Fruit fly (Drosophila melanogaster) whole organism, embryonic: ENCODE data around the gene CG1640.
A peak's percentile ranks its signal among the peaks of the same experiment; 100 is the strongest.

ENCODE experiments used
- Abd-B ChIP-seq: fragments of 200-800 bp; sonication (Bioruptor generic); optimal IDR thresholded peaks from 2 replicates; lab custom pipeline; 2018; ENCODE audit warnings: missing biosample characterization, mild to moderate bottlenecking, missing genetic modification characterization, moderate library complexity
- Adf1 ChIP-seq: fragments of 200-800 bp; sonication (Bioruptor generic); IDR thresholded peaks from 2 replicates; pipeline ENCODE4 v1.3.6; 2022; ENCODE audit warnings: missing biosample characterization, missing genetic modification characterization
- Aef1 ChIP-seq: fragments of 200-800 bp; sonication (Bioruptor generic); IDR thresholded peaks from 3 replicates; pipeline ENCODE4 v1.3.6; 2022; ENCODE audit warnings: missing biosample characterization, missing genetic modification characterization
- Antp ChIP-seq: fragments of 200-800 bp; sonication (Bioruptor generic); optimal IDR thresholded peaks from 3 replicates; lab custom pipeline; 2016; ENCODE audit warnings: missing biosample characterization, missing genetic modification characterization
- C15 ChIP-seq: fragments of 200-800 bp; sonication (Bioruptor generic); IDR thresholded peaks from 3 replicates; pipeline ENCODE4 v1.3.6; 2022; ENCODE audit warnings: missing biosample characterization, missing genetic modification characterization
- CG10147 ChIP-seq: fragments of 200-800 bp; sonication (Bioruptor generic); optimal IDR thresholded peaks from 2 replicates; lab custom pipeline; 2019; ENCODE audit warnings: missing biosample characterization, mild to moderate bottlenecking, missing genetic modification characterization, moderate library complexity
- CG10462 ChIP-seq: fragments of 200-800 bp; sonication (Bioruptor generic); optimal IDR thresholded peaks from 2 replicates; lab custom pipeline; 2016; ENCODE audit warnings: missing biosample characterization, missing genetic modification characterization
- CG10654 ChIP-seq: fragments of 200-800 bp; sonication (Bioruptor generic); optimal IDR thresholded peaks from 2 replicates; lab custom pipeline; 2016; ENCODE audit warnings: missing biosample characterization, missing genetic modification characterization
- CG13894 ChIP-seq: fragments of 200-800 bp; sonication (Bioruptor generic); optimal IDR thresholded peaks from 3 replicates; lab custom pipeline; 2018; ENCODE audit warnings: missing biosample characterization, mild to moderate bottlenecking, missing genetic modification characterization, moderate library complexity
- CG1529 ChIP-seq: fragments of 200-800 bp; sonication (Bioruptor generic); optimal IDR thresholded peaks from 3 replicates; lab custom pipeline; 2018; ENCODE audit warnings: missing biosample characterization, missing genetic modification characterization
- CG17186 ChIP-seq: fragments of 200-800 bp; sonication (Bioruptor generic); optimal IDR thresholded peaks from 3 replicates; lab custom pipeline; 2017; ENCODE audit warnings: missing biosample characterization, missing genetic modification reagents, missing genetic modification characterization
- CG2678 ChIP-seq: fragments of 200-800 bp; sonication (Bioruptor generic); optimal IDR thresholded peaks from 3 replicates; lab custom pipeline; 2019; ENCODE audit warnings: missing biosample characterization, mild to moderate bottlenecking, missing genetic modification characterization, moderate library complexity
- CG2712 ChIP-seq: fragments of 200-800 bp; optimal IDR thresholded peaks from 3 replicates; lab custom pipeline; 2019; ENCODE audit warnings: missing biosample characterization, mild to moderate bottlenecking, missing genetic modification characterization, moderate library complexity
- CG30403 ChIP-seq: fragments of 200-800 bp; sonication (Bioruptor generic); optimal IDR thresholded peaks from 3 replicates; lab custom pipeline; 2016; ENCODE audit warnings: missing biosample characterization, missing genetic modification characterization
- CG31224 ChIP-seq: fragments of 200-800 bp; sonication (Bioruptor generic); IDR thresholded peaks from 2 replicates; pipeline ENCODE4 v1.3.6; 2022; ENCODE audit warnings: missing biosample characterization, missing genetic modification characterization
- CG31388 ChIP-seq: fragments of 200-800 bp; sonication (Bioruptor generic); optimal IDR thresholded peaks from 2 replicates; lab custom pipeline; 2016; ENCODE audit warnings: missing biosample characterization, missing genetic modification characterization
- CG3163 ChIP-seq: fragments of 200-800 bp; sonication (Bioruptor generic); optimal IDR thresholded peaks from 3 replicates; lab custom pipeline; 2016; ENCODE audit warnings: missing biosample characterization, missing genetic modification characterization
- CG42726 ChIP-seq: fragments of 200-800 bp; sonication (Bioruptor generic); IDR thresholded peaks from 2 replicates; pipeline ENCODE4 v1.3.6; 2022; ENCODE audit warnings: missing biosample characterization, missing genetic modification characterization; ENCODE audit not compliant: partially characterized antibody
- CG4328 ChIP-seq: fragments of 200-800 bp; sonication (Bioruptor generic); optimal IDR thresholded peaks from 3 replicates; lab custom pipeline; 2017; ENCODE audit warnings: missing biosample characterization, missing genetic modification reagents, missing genetic modification characterization
- CG9727 ChIP-seq: fragments of 200-800 bp; sonication (Bioruptor generic); optimal IDR thresholded peaks from 3 replicates; lab custom pipeline; 2017; ENCODE audit warnings: missing biosample characterization, mild to moderate bottlenecking, missing genetic modification characterization
- CrebB ChIP-seq: fragments of 200-800 bp; sonication (Bioruptor generic); optimal IDR thresholded peaks from 3 replicates; lab custom pipeline; 2018; ENCODE audit warnings: missing biosample characterization, mild to moderate bottlenecking, missing genetic modification characterization
- Doc2 ChIP-seq: fragments of 200-800 bp; sonication (Bioruptor generic); IDR thresholded peaks from 2 replicates; pipeline ENCODE4 v1.3.6; 2022; ENCODE audit warnings: missing biosample characterization, missing genetic modification characterization
- Ets97D ChIP-seq: fragments of 200-800 bp; sonication (Bioruptor generic); optimal IDR thresholded peaks from 3 replicates; lab custom pipeline; 2016; ENCODE audit warnings: missing biosample characterization, missing genetic modification characterization
- HHEX ChIP-seq: fragments of 200-800 bp; sonication (Bioruptor generic); optimal IDR thresholded peaks from 3 replicates; lab custom pipeline; 2017; ENCODE audit warnings: missing biosample characterization, mild to moderate bottlenecking, missing genetic modification characterization, missing genetic modification reagents
- Hmr ChIP-seq: fragments of 200-800 bp; sonication (Bioruptor generic); optimal IDR thresholded peaks from 3 replicates; lab custom pipeline; 2017; ENCODE audit warnings: mild to moderate bottlenecking, missing biosample characterization, missing genetic modification reagents, missing genetic modification characterization
- Hr78 ChIP-seq, 2 experiments: fragments of 200-800 bp in 1 of 2; fragments of >200 bp in 1 of 2; sonication (Bioruptor generic) in 1 of 2; optimal IDR thresholded peaks; 2 replicates each; lab custom pipeline; 2017 to 2019; ENCODE audit warnings: missing biosample characterization in 2 of 2, missing genetic modification characterization in 2 of 2, mild to moderate bottlenecking in 1 of 2, moderate library complexity in 1 of 2
- PHDP ChIP-seq: fragments of 200-800 bp; sonication (Bioruptor generic); optimal IDR thresholded peaks from 3 replicates; lab custom pipeline; 2018; ENCODE audit warnings: missing biosample characterization, mild to moderate bottlenecking, missing genetic modification characterization, moderate library complexity
- Poxn ChIP-seq: fragments of 200-800 bp; sonication (Bioruptor generic); IDR thresholded peaks from 2 replicates; pipeline ENCODE4 v1.3.6; 2022; ENCODE audit warnings: missing biosample characterization, missing genetic modification characterization
- Six4 ChIP-seq: fragments of 200-800 bp; sonication (Bioruptor generic); optimal IDR thresholded peaks from 2 replicates; lab custom pipeline; 2016; ENCODE audit warnings: missing biosample characterization, missing genetic modification characterization
- Sox100B ChIP-seq: fragments of 200-800 bp; sonication (Bioruptor generic); optimal IDR thresholded peaks from 3 replicates; lab custom pipeline; 2018; ENCODE audit warnings: missing biosample characterization, mild to moderate bottlenecking, missing genetic modification characterization
- Xrp1 ChIP-seq: fragments of 200-800 bp; sonication (Bioruptor generic); IDR thresholded peaks from 2 replicates; pipeline ENCODE4 v1.3.6; 2022; ENCODE audit warnings: missing biosample characterization, missing genetic modification characterization
- al ChIP-seq: fragments of 200-800 bp; sonication (Bioruptor generic); IDR thresholded peaks from 2 replicates; pipeline ENCODE4 v1.3.6; 2022; ENCODE audit warnings: missing biosample characterization, missing genetic modification characterization
- bsh ChIP-seq, 2 experiments: fragments of 200-800 bp; sonication (Bioruptor generic); optimal IDR thresholded peaks; 2 replicates each; lab custom pipeline; 2017 to 2018; ENCODE audit warnings: mild to moderate bottlenecking in 2 of 2, missing biosample characterization in 2 of 2, missing genetic modification characterization in 2 of 2, moderate library complexity in 1 of 2
- da ChIP-seq: fragments of 200-800 bp; sonication (Bioruptor generic); optimal IDR thresholded peaks from 2 replicates; lab custom pipeline; 2016; ENCODE audit warnings: missing biosample characterization, missing genetic modification characterization
- gem ChIP-seq: fragments of 200-800 bp; sonication (Bioruptor generic); optimal IDR thresholded peaks from 2 replicates; lab custom pipeline; 2019; ENCODE audit warnings: missing biosample characterization, mild to moderate bottlenecking, missing genetic modification characterization, moderate library complexity
- gsb ChIP-seq: fragments of 200-800 bp; sonication (Bioruptor generic); IDR thresholded peaks from 2 replicates; pipeline ENCODE4 v1.3.6; 2022; ENCODE audit warnings: missing biosample characterization, missing genetic modification characterization
- jing ChIP-seq: fragments of 200-800 bp; sonication (Bioruptor generic); optimal IDR thresholded peaks from 2 replicates; lab custom pipeline; 2018; ENCODE audit warnings: missing biosample characterization, mild to moderate bottlenecking, missing genetic modification characterization
- kni ChIP-seq: fragments of 200-800 bp; sonication (Bioruptor generic); optimal IDR thresholded peaks from 3 replicates; lab custom pipeline; 2017; ENCODE audit warnings: mild to moderate bottlenecking, missing biosample characterization, missing genetic modification reagents, missing genetic modification characterization
- lbe ChIP-seq: fragments of 200-800 bp; sonication (Bioruptor generic); optimal IDR thresholded peaks from 2 replicates; lab custom pipeline; 2016; ENCODE audit warnings: missing biosample characterization, mild to moderate bottlenecking, missing genetic modification characterization
- lilli ChIP-seq: fragments of 200-800 bp; sonication (Bioruptor generic); optimal IDR thresholded peaks from 3 replicates; lab custom pipeline; 2016; ENCODE audit warnings: missing biosample characterization, missing genetic modification characterization
- mirr ChIP-seq: fragments of 200-800 bp; sonication (Bioruptor generic); optimal IDR thresholded peaks from 3 replicates; lab custom pipeline; 2018; ENCODE audit warnings: missing biosample characterization, mild to moderate bottlenecking, missing genetic modification characterization
- otp ChIP-seq: fragments of 200-800 bp; sonication (Bioruptor generic); IDR thresholded peaks from 3 replicates; pipeline ENCODE4, ENCODE4 v1.3.6; 2022; ENCODE audit warnings: missing biosample characterization, missing genetic modification characterization
- phol ChIP-seq: fragments of 200-800 bp; sonication (Bioruptor generic); optimal IDR thresholded peaks from 3 replicates; lab custom pipeline; 2018; ENCODE audit warnings: missing biosample characterization, mild to moderate bottlenecking, missing genetic modification characterization, moderate library complexity
- sens-2 ChIP-seq: fragments of 200-800 bp; sonication (Bioruptor generic); IDR thresholded peaks from 2 replicates; pipeline ENCODE4 v1.3.6; 2022; ENCODE audit warnings: missing biosample characterization, missing genetic modification characterization
- tna ChIP-seq: fragments of 200-800 bp; sonication (Bioruptor generic); IDR thresholded peaks from 2 replicates; pipeline ENCODE4 v1.3.6; 2022; ENCODE audit warnings: missing biosample characterization, missing genetic modification characterization; ENCODE audit not compliant: partially characterized antibody
- trh ChIP-seq: fragments of 200-800 bp; sonication (Bioruptor generic); optimal IDR thresholded peaks from 2 replicates; lab custom pipeline; 2016; ENCODE audit warnings: missing biosample characterization, missing genetic modification characterization
- tx ChIP-seq: fragments of 200-800 bp; sonication (Bioruptor generic); optimal IDR thresholded peaks from 2 replicates; lab custom pipeline; 2016; ENCODE audit warnings: missing biosample characterization, missing genetic modification characterization
- unc-4 ChIP-seq: fragments of 200-800 bp; sonication (Bioruptor generic); IDR thresholded peaks from 2 replicates; pipeline ENCODE4 v1.3.6; 2022; ENCODE audit warnings: missing biosample characterization, missing genetic modification characterization; ENCODE audit not compliant: partially characterized antibody
- wdn ChIP-seq: fragments of 200-800 bp; sonication (Bioruptor generic); IDR thresholded peaks from 2 replicates; pipeline ENCODE4 v1.3.6; 2022; ENCODE audit warnings: missing biosample characterization, missing genetic modification characterization

The CG1640 gene

dm6 chrX:13390465-13391173, 20.2 kb downstream of the CG1640 start (continued):
- TF ChIP-seq CG9727 (peak; percentile 68), CG42726 (GFP tag; lab: Robert Waterston, UW) (no peak), Sox100B (GFP tag; lab: Kevin White, UChicago) (peak; percentile 51), lbe (peak; percentile 43), CG2712 (tag; lab: Kevin White, UChicago) (peak; percentile 71), kni (GFP tag; lab: Kevin White, UChicago) (no peak), wdn (GFP tag; lab: Robert Waterston, UW) (0 out of 2 replicates have a peak, but pooled peaks have one; percentile 50), CG31388 (GFP tag; lab: Kevin White, UChicago) (no peak), CG31224 (GFP tag; lab: Robert Waterston, UW) (peak; percentile 75), Xrp1 (GFP tag; lab: Robert Waterston, UW) (peak; percentile 44; the same call in 1 of the 2 replicates), Poxn (GFP tag; lab: Robert Waterston, UW) (peak; percentile 62), Abd-B (GFP tag; lab: Kevin White, UChicago) (no peak), CG1529 (GFP tag; lab: Kevin White, UChicago) (no peak), gsb (GFP tag; lab: Robert Waterston, UW) (peak; percentile 58), otp (GFP tag; lab: Robert Waterston, UW) (no peak), Six4 (GFP tag; lab: Kevin White, UChicago) (no peak), PHDP (tag; lab: Kevin White, UChicago) (peak; percentile 79), tna (no peak), Ets97D (GFP tag; lab: Kevin White, UChicago) (no peak), phol (tag; lab: Kevin White, UChicago) (peak; percentile 33), Doc2 (GFP tag; lab: Robert Waterston, UW) (no peak), C15 (GFP tag; lab: Robert Waterston, UW) (no peak), CG10654 (GFP tag; lab: Kevin White, UChicago) (peak; percentile 2), CG17186 (GFP tag; lab: Kevin White, UChicago) (no peak), bsh (GFP tag; optimal IDR thresholded peaks at IDR 0.05; lab: Kevin White, UChicago) (peak in 1 of 2 experiments; percentile 20), sens-2 (GFP tag; lab: Robert Waterston, UW) (no peak), CG13894 (tag; lab: Kevin White, UChicago) (peak; percentile 81), unc-4 (GFP tag; lab: Robert Waterston, UW) (no peak), CG10147 (GFP tag; lab: Kevin White, UChicago) (peak; percentile 81), gem (peak; percentile 83), CG4328 (GFP tag; lab: Kevin White, UChicago) (peak; percentile 4), Hmr (GFP tag; lab: Kevin White, UChicago) (peak; percentile 85), tx (GFP tag; lab: Kevin White, UChicago) (no peak), Hr78 (GFP tag; optimal IDR thresholded peaks at IDR 0.05; lab: Kevin White, UChicago) (no peak), CG10462 (no peak), lilli (GFP tag; lab: Kevin White, UChicago) (peak; percentile 16), CG3163 (no peak), HHEX (GFP tag; lab: Kevin White, UChicago) (peak; percentile 67), al (peak; percentile 85), CG2678 (tag; lab: Kevin White, UChicago) (peak; percentile 90), trh (GFP tag; lab: Kevin White, UChicago) (no peak), mirr (no peak), Aef1 (GFP tag; lab: Robert Waterston, UW) (peak; percentile 68), Adf1 (GFP tag; lab: Robert Waterston, UW) (peak; percentile 44), da (GFP tag; lab: Kevin White, UChicago) (no peak), jing (GFP tag; lab: Kevin White, UChicago) (no peak), CG30403 (GFP tag; lab: Kevin White, UChicago) (peak; percentile 47), Antp (GFP tag; lab: Kevin White, UChicago) (no peak), CrebB (tag; lab: Kevin White, UChicago) (peak; percentile 24)
